Worm (Caenorhabditis elegans) whole organism, young adult: ENCODE data around the gene VZK822L.2.

ENCODE experiments used
- B0261.1 ChIP-seq: sonication (generic microtip); optimal IDR thresholded peaks from 2 replicates; lab custom pipeline; 2016; ENCODE audit warnings: mild to moderate bottlenecking, missing genetic modification characterization, moderate library complexity, missing compliant biosample characterization
- B0336.3 ChIP-seq: fragments of 200-800 bp; sonication (Bioruptor generic); IDR thresholded peaks from 2 replicates; pipeline ENCODE4 v1.3.6; 2022; ENCODE audit warnings: missing genetic modification characterization, missing compliant biosample characterization
- F10E7.11 ChIP-seq: sonication (generic microtip); optimal IDR thresholded peaks from 2 replicates; lab custom pipeline; 2017; ENCODE audit warnings: mild to moderate bottlenecking, missing genetic modification characterization, moderate library complexity, missing compliant biosample characterization
- F23B12.7 ChIP-seq: sonication (generic microtip); optimal IDR thresholded peaks from 2 replicates; lab custom pipeline; 2017; ENCODE audit warnings: missing genetic modification characterization, mild to moderate bottlenecking, missing compliant biosample characterization, antibody characterized with exemption, moderate library complexity; ENCODE audit not compliant: insufficient read depth
- F33H1.4 ChIP-seq: fragments of 200-800 bp; sonication (Bioruptor generic); IDR thresholded peaks from 2 replicates; pipeline ENCODE4 v1.3.6; 2022; ENCODE audit warnings: missing genetic modification reagents, missing genetic modification characterization, missing compliant biosample characterization
- F37B4.10 ChIP-seq: fragments of 200-800 bp; sonication (Bioruptor generic); IDR thresholded peaks from 2 replicates; pipeline ENCODE4 v1.3.6; 2022; ENCODE audit warnings: missing genetic modification characterization, missing compliant biosample characterization
- F39B2.1 ChIP-seq: fragments of 200-800 bp; sonication (Bioruptor generic); IDR thresholded peaks from 2 replicates; pipeline ENCODE4 v1.3.6; 2022; ENCODE audit warnings: missing genetic modification reagents, missing genetic modification characterization, missing compliant biosample characterization
- F49E8.2 ChIP-seq: sonication (generic microtip); optimal IDR thresholded peaks from 3 replicates; lab custom pipeline; 2017; ENCODE audit warnings: missing genetic modification characterization, mild to moderate bottlenecking, missing compliant biosample characterization, antibody characterized with exemption, moderate library complexity; ENCODE audit not compliant: insufficient read depth
- F52B5.7 ChIP-seq: sonication (generic microtip); optimal IDR thresholded peaks from 2 replicates; lab custom pipeline; 2016; ENCODE audit warnings: mild to moderate bottlenecking, missing genetic modification characterization, missing compliant biosample characterization
- F55B11.4 ChIP-seq: sonication (generic microtip); optimal IDR thresholded peaks from 2 replicates; lab custom pipeline; 2016; ENCODE audit warnings: missing compliant biosample characterization, missing genetic modification characterization, borderline replicate concordance; ENCODE audit not compliant: insufficient read depth
- F57C9.4 ChIP-seq: sonication (generic microtip); optimal IDR thresholded peaks from 2 replicates; lab custom pipeline; 2017; ENCODE audit warnings: mild to moderate bottlenecking, missing genetic modification characterization, missing compliant biosample characterization
- K11D2.4 ChIP-seq: fragments of 200-800 bp; sonication (Bioruptor generic); IDR thresholded peaks from 2 replicates; pipeline ENCODE4 v1.3.6; 2022; ENCODE audit warnings: missing genetic modification reagents, missing genetic modification characterization, missing compliant biosample characterization
- T26A5.8 ChIP-seq: sonication (generic microtip); optimal IDR thresholded peaks from 2 replicates; lab custom pipeline; 2016; ENCODE audit warnings: missing genetic modification characterization, missing compliant biosample characterization
- Y53G8AR.9 ChIP-seq: fragments of 200-800 bp; sonication (Bioruptor generic); conservative IDR thresholded peaks from 2 replicates; pipeline ENCODE4 v1.3.6; 2022; ENCODE audit warnings: missing genetic modification reagents, missing genetic modification characterization, missing compliant biosample characterization
- ama-1 ChIP-seq, 3 experiments: fragments of 150-350 bp in 1 of 3; sonication (generic microtip) in 2 of 3; optimal IDR thresholded peaks; 2 replicates each; lab custom pipeline; 2014 to 2018; ENCODE audit warnings: missing biosample characterization in 2 of 3, missing genetic modification characterization in 2 of 3, missing genetic modification reagents in 2 of 3
- athp-1 ChIP-seq: sonication (generic microtip); optimal IDR thresholded peaks from 2 replicates; lab custom pipeline; 2017; ENCODE audit warnings: mild to moderate bottlenecking, missing genetic modification characterization, missing compliant biosample characterization
- attf-6 ChIP-seq: fragments of 200-800 bp; sonication (Bioruptor generic); IDR thresholded peaks from 2 replicates; pipeline ENCODE4 v1.3.6; 2022; ENCODE audit warnings: missing genetic modification reagents, missing genetic modification characterization, missing compliant biosample characterization
- cebp-1 ChIP-seq, 2 experiments: fragments of 200-800 bp in 1 of 2; sonication (Bioruptor generic) in 1 of 2; sonication (generic microtip) in 1 of 2; IDR thresholded peaks in 1 of 2; optimal IDR thresholded peaks in 1 of 2; 2 replicates each; pipeline versions ENCODE4 v1.3.6 to Lab custom; 2017 to 2022; ENCODE audit warnings: missing compliant biosample characterization in 2 of 2, missing genetic modification characterization in 2 of 2, mild to moderate bottlenecking in 1 of 2, missing genetic modification reagents in 1 of 2, moderate library complexity in 1 of 2
- dpff-1 ChIP-seq: sonication (generic microtip); optimal IDR thresholded peaks from 2 replicates; lab custom pipeline; 2017; ENCODE audit warnings: mild to moderate bottlenecking, missing genetic modification characterization, missing compliant biosample characterization
- egl-44 ChIP-seq: fragments of 200-800 bp; sonication (Bioruptor generic); IDR thresholded peaks from 2 replicates; pipeline ENCODE4 v1.3.6; 2022; ENCODE audit warnings: missing genetic modification reagents, missing genetic modification characterization, missing compliant biosample characterization
- egrh-3 ChIP-seq: fragments of 200-800 bp; sonication (Bioruptor generic); IDR thresholded peaks from 2 replicates; pipeline ENCODE4 v1.3.6; 2022; ENCODE audit warnings: missing genetic modification reagents, missing genetic modification characterization, missing compliant biosample characterization
- ekl-4 ChIP-seq: fragments of 200-800 bp; sonication (Bioruptor generic); IDR thresholded peaks from 2 replicates; pipeline ENCODE4 v1.3.6; 2022; ENCODE audit warnings: missing genetic modification reagents, missing genetic modification characterization, missing compliant biosample characterization
- gei-17 ChIP-seq: fragments of 200-800 bp; sonication (Bioruptor generic); optimal IDR thresholded peaks from 2 replicates; lab custom pipeline; 2018; ENCODE audit warnings: mild to moderate bottlenecking, missing genetic modification characterization, missing compliant biosample characterization
- him-1 ChIP-seq: sonication (generic microtip); optimal IDR thresholded peaks from 2 replicates; lab custom pipeline; 2016; ENCODE audit warnings: missing genotype, missing genetic modification reagents, missing genetic modification characterization, missing compliant biosample characterization
- hlh-12 ChIP-seq: sonication (generic microtip); optimal IDR thresholded peaks from 2 replicates; lab custom pipeline; 2016; ENCODE audit warnings: missing genetic modification characterization, missing compliant biosample characterization
- hrde-1 ChIP-seq: sonication (generic microtip); optimal IDR thresholded peaks from 2 replicates; lab custom pipeline; 2016; ENCODE audit warnings: missing genetic modification characterization, mild to moderate bottlenecking, missing compliant biosample characterization, moderate library complexity, missing genotype, missing genetic modification reagents, borderline replicate concordance
- let-607 ChIP-seq, 2 experiments: fragments of 200-800 bp in 1 of 2; sonication (Bioruptor generic) in 1 of 2; sonication (generic microtip) in 1 of 2; optimal IDR thresholded peaks; 2 replicates each; lab custom pipeline; 2016 to 2018; ENCODE audit warnings: mild to moderate bottlenecking in 2 of 2, missing compliant biosample characterization in 2 of 2, missing genetic modification characterization in 2 of 2, moderate library complexity in 2 of 2, missing genotype in 1 of 2
- lin-40 ChIP-seq: sonication (generic microtip); optimal IDR thresholded peaks from 2 replicates; lab custom pipeline; 2016; ENCODE audit warnings: missing genetic modification characterization, mild to moderate bottlenecking, missing compliant biosample characterization, missing genotype, missing genetic modification reagents
- lir-1 ChIP-seq: fragments of 200-800 bp; sonication (Bioruptor generic); conservative IDR thresholded peaks from 2 replicates; pipeline ENCODE4 v1.3.6; 2022; ENCODE audit warnings: missing genetic modification reagents, missing genetic modification characterization, missing compliant biosample characterization
- lsl-1 ChIP-seq: fragments of 200-800 bp; sonication (Bioruptor generic); optimal IDR thresholded peaks from 2 replicates; lab custom pipeline; 2018; ENCODE audit warnings: mild to moderate bottlenecking, missing genetic modification characterization, moderate library complexity, missing compliant biosample characterization
- mcd-1 ChIP-seq: fragments of 200-800 bp; sonication (Bioruptor generic); IDR thresholded peaks from 2 replicates; pipeline ENCODE4 v1.3.6; 2022; ENCODE audit warnings: missing genetic modification reagents, missing genetic modification characterization, missing compliant biosample characterization
- mel-28 ChIP-seq: sonication (generic microtip); optimal IDR thresholded peaks from 2 replicates; lab custom pipeline; 2016; ENCODE audit warnings: borderline replicate concordance, mild to moderate bottlenecking, missing genetic modification characterization, missing compliant biosample characterization
- nfya-2 ChIP-seq: fragments of 200-800 bp; sonication (Bioruptor generic); IDR thresholded peaks from 2 replicates; pipeline ENCODE4 v1.3.6; 2022; ENCODE audit warnings: missing genetic modification reagents, missing genetic modification characterization, missing compliant biosample characterization
- nhr-80 ChIP-seq: sonication (generic microtip); optimal IDR thresholded peaks from 2 replicates; lab custom pipeline; 2016; ENCODE audit warnings: missing genetic modification characterization, missing compliant biosample characterization
- repo-1 ChIP-seq: sonication (generic microtip); optimal IDR thresholded peaks from 2 replicates; lab custom pipeline; 2017; ENCODE audit warnings: mild to moderate bottlenecking, missing genetic modification characterization, missing compliant biosample characterization
- snpc-1.3 ChIP-seq: sonication (generic microtip); optimal IDR thresholded peaks from 2 replicates; lab custom pipeline; 2017; ENCODE audit warnings: missing genetic modification characterization, mild to moderate bottlenecking, missing compliant biosample characterization, antibody characterized with exemption, moderate library complexity, missing genotype, missing genetic modification reagents; ENCODE audit not compliant: insufficient read depth
- snpc-4 ChIP-seq, 5 experiments: fragments of 150-350 bp in 1 of 5; sonication (generic microtip) in 4 of 5; optimal IDR thresholded peaks; 2 replicates each; lab custom pipeline; 2014 to 2018; ENCODE audit warnings: missing genetic modification characterization in 5 of 5, missing biosample characterization in 3 of 5, antibody characterized with exemption in 2 of 5, mild to moderate bottlenecking in 2 of 5, missing compliant biosample characterization in 2 of 5, missing genotype in 2 of 5, moderate library complexity in 2 of 5, missing genetic modification reagents in 1 of 5
- somi-1 ChIP-seq: fragments of 200-800 bp; sonication (Bioruptor generic); optimal IDR thresholded peaks from 2 replicates; lab custom pipeline; 2018; ENCODE audit warnings: mild to moderate bottlenecking, missing genetic modification characterization, missing compliant biosample characterization
- tbp1 ChIP-seq: fragments of 200-800 bp; sonication (Bioruptor generic); optimal IDR thresholded peaks from 2 replicates; lab custom pipeline; 2018; ENCODE audit warnings: mild to moderate bottlenecking, missing genetic modification characterization, missing compliant biosample characterization
- tlf-1 ChIP-seq: fragments of 200-800 bp; sonication (Bioruptor generic); optimal IDR thresholded peaks from 2 replicates; lab custom pipeline; 2018; ENCODE audit warnings: mild to moderate bottlenecking, missing genetic modification characterization, missing compliant biosample characterization
- ztf-18 ChIP-seq: sonication (generic microtip); optimal IDR thresholded peaks from 2 replicates; lab custom pipeline; 2016; ENCODE audit warnings: missing genotype, mild to moderate bottlenecking, missing genetic modification characterization, missing compliant biosample characterization
- ztf-26 ChIP-seq: sonication (generic microtip); optimal IDR thresholded peaks from 2 replicates; lab custom pipeline; 2017; ENCODE audit warnings: missing genetic modification characterization, missing compliant biosample characterization
- ztf-6 ChIP-seq: fragments of 200-800 bp; sonication (Bioruptor generic); IDR thresholded peaks from 2 replicates; pipeline ENCODE4 v1.3.6; 2022; ENCODE audit warnings: missing genetic modification reagents, missing genetic modification characterization, missing compliant biosample characterization

Gene VZK822L.2

DNA sequence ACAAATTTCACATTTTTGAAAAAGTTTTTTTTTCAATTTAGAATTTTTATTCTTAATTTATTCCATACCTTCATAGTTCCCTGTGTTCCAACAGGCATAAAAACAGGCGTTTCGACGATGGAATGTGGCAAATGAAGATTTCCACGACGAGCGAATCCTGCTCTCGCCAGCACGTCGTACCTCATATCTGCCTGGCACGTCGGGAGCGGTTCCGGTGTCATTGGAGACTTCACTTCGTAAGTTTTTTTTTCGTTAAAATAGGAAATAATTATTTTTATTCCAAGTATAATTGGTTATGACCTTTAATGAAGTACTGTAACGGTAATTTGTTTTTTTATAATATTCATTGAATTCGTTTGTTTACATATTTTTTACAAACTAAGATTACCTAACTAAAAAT lies 47.8 kb downstream of the VZK822L.2 start, which contains the start of gene tgt-1 (continued):
- no peak for TF ChIP-seq F23B12.7 (tag; lab: Kevin White, UChicago)
- TF ChIP-seq lir-1 = no peak
- no peak for TF ChIP-seq F57C9.4 (tag; lab: Kevin White, UChicago)
- no peak for TF ChIP-seq F37B4.10 (GFP tag; lab: Robert Waterston, UW)
- TF ChIP-seq tlf-1 = peak; percentile 16
- TF ChIP-seq snpc-4 (GFP tag; optimal IDR thresholded peaks at IDR 0.05; lab: Kevin White, UChicago) = no peak
- peak in 2 of 4 experiments; percentile 3 to 40 for TF ChIP-seq snpc-4 (tag; optimal IDR thresholded peaks at IDR 0.05; lab: Kevin White, UChicago)
- no peak for TF ChIP-seq egrh-3
- no peak for TF ChIP-seq F52B5.7
- no peak for TF ChIP-seq F33H1.4 (GFP tag; lab: Robert Waterston, UW)
- peak; percentile 3 for TF ChIP-seq repo-1 (tag; lab: Kevin White, UChicago)
- TF ChIP-seq T26A5.8 (tag; lab: Kevin White, UChicago) = no peak
- no peak for TF ChIP-seq B0261.1 (tag; lab: Kevin White, UChicago)
- no peak for TF ChIP-seq F49E8.2 (tag; lab: Kevin White, UChicago)
- TF ChIP-seq hrde-1 (tag; lab: Kevin White, UChicago) = no peak
- no peak for TF ChIP-seq somi-1
- TF ChIP-seq K11D2.4 (GFP tag; lab: Robert Waterston, UW) = no peak
- TF ChIP-seq F55B11.4 (tag; lab: Kevin White, UChicago) = no peak
- TF ChIP-seq ama-1 (optimal IDR thresholded peaks at IDR 0.05; lab: Kevin White, UChicago) = no peak
- TF ChIP-seq ama-1 (GFP tag; optimal IDR thresholded peaks at IDR 0.05; lab: Kevin White, UChicago) = peak in 1 of 2 experiments; percentile 49

DNA sequence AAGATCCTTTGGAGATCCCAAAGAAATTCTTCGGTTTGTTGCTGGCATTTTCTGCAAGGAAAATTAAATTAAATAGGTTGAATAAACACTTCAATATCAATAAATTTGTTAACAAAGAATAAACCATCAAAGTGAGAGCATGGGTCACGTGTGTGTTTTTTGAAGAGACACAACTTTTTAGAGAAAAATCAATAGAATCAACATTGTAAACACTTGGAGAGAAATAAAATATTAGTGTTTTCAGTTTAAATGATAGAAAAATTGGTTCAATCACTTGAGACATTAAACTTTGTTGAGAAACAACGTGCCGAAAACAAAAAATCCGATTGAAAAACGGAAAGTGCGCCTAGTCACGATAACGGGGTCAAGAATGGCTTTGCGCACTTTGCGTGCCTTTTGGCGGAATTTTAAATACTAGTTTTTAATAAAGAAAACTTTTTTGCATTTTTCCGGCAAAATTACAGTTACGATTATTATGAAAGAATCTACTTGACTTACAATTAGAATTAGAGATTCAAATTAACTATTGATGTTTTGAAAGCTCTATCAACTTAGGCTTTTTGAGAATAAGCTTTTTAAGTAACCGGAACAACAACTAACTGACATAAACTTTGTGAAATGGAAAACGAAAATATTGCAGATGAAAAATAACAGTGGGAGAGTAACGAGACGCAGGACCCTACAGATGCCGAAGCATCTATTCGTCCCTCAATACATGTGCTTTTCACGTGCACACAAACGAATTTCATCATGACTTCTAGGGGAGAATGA lies 49.8 kb downstream of the VZK822L.2 start, which contains the start of gene ZK829.7:
Gene ZK829.7, minus strand, starts transcription at position 51 of the 771 bp plus-strand sequence.
- TF ChIP-seq mel-28 (no peak), let-607 (tag; optimal IDR thresholded peaks at IDR 0.05; lab: Kevin White, UChicago) (no peak), F39B2.1 (GFP tag; lab: Robert Waterston, UW) (no peak), F10E7.11 (no peak), mcd-1 (peak; percentile 67), cebp-1 (GFP tag; IDR thresholded peaks at IDR 0.05; lab: Robert Waterston, UW) (0 out of 2 replicates have a peak, but pooled peaks have one; percentile 39), cebp-1 (tag; optimal IDR thresholded peaks at IDR 0.05; lab: Kevin White, UChicago) (peak; percentile 85), hlh-12 (no peak), him-1 (no peak), lin-40 (tag; lab: Kevin White, UChicago) (peak; percentile 73), F55B11.4 (tag; lab: Kevin White, UChicago) (no peak), gei-17 (no peak), Y53G8AR.9 (GFP tag; lab: Robert Waterston, UW) (0 out of 2 replicates have a peak, but pooled peaks have one; percentile 21), lsl-1 (GFP tag; lab: Kevin White, UChicago) (peak; percentile 55), attf-6 (GFP tag; lab: Robert Waterston, UW) (0 out of 2 replicates have a peak, but pooled peaks have one; percentile 42), B0336.3 (GFP tag; lab: Robert Waterston, UW) (peak; percentile 50; the same call in 1 of the 2 replicates), dpff-1 (tag; lab: Kevin White, UChicago) (no peak), nhr-80 (tag; lab: Kevin White, UChicago) (peak; percentile 5), snpc-4 (GFP tag; optimal IDR thresholded peaks at IDR 0.05; lab: Kevin White, UChicago) (no peak), snpc-4 (tag; optimal IDR thresholded peaks at IDR 0.05; lab: Kevin White, UChicago) (peak; percentile 24 to 58 (median 40)), ztf-26 (tag; lab: Kevin White, UChicago) (no peak), tbp1 (GFP tag; lab: Kevin White, UChicago) (peak; percentile 39), athp-1 (tag; lab: Kevin White, UChicago) (peak; percentile 0), egl-44 (no peak), nfya-2 (GFP tag; lab: Robert Waterston, UW) (no peak), ztf-6 (no peak), snpc-1.3 (tag; lab: Kevin White, UChicago) (peak; percentile 53), ekl-4 (GFP tag; lab: Robert Waterston, UW) (peak; percentile 38; the same call in 1 of the 2 replicates), ztf-18 (tag; lab: Kevin White, UChicago) (peak; percentile 94)
